Worm (Caenorhabditis elegans) whole organism, young adult: ENCODE results near the gene T10D4.14.

Source experiments
- ceh-100 ChIP-seq: fragments of 200-800 bp; sonication (Bioruptor generic); IDR thresholded peaks from 2 replicates; pipeline ENCODE4 v1.3.6; 2022; ENCODE audit warnings: missing genetic modification reagents, missing genetic modification characterization, missing compliant biosample characterization
- hrde-1 ChIP-seq: sonication (generic microtip); optimal IDR thresholded peaks from 2 replicates; lab custom pipeline; 2016; ENCODE audit warnings: missing genetic modification characterization, mild to moderate bottlenecking, missing compliant biosample characterization, moderate library complexity, missing genotype, missing genetic modification reagents, borderline replicate concordance
- nhr-179 ChIP-seq: sonication (generic microtip); optimal IDR thresholded peaks from 2 replicates; lab custom pipeline; 2016; ENCODE audit warnings: mild to moderate bottlenecking, missing genetic modification characterization, missing compliant biosample characterization
- snpc-4 ChIP-seq, 5 experiments: fragments of 150-350 bp in 1 of 5; sonication (generic microtip) in 4 of 5; optimal IDR thresholded peaks; 2 replicates each; lab custom pipeline; 2014 to 2018; ENCODE audit warnings: missing genetic modification characterization in 5 of 5, missing biosample characterization in 3 of 5, antibody characterized with exemption in 2 of 5, mild to moderate bottlenecking in 2 of 5, missing compliant biosample characterization in 2 of 5, missing genotype in 2 of 5, moderate library complexity in 2 of 5, missing genetic modification reagents in 1 of 5

DNA sequence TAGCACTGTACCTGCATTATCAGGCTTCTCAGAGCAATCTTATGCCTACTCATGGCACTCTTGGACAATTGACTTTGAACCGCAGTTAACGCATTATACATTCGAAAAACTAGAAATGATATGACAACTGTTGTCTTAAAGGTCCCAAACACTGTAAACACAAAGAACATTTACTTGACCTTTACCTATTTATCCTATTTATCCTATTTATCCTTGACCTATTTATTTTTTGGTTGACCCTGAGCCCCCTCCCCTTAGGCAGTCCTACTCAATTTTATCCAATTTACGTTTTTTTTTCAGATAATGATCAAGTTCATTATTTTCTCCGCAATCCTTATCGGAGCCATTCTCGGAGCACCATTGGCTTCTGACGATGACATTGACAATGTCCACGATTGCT is at the start of gene T10D4.14, which contains the start of gene T10D4.19:
- no peak for TF ChIP-seq nhr-179
- no peak for TF ChIP-seq ceh-100
- TF ChIP-seq snpc-4 (GFP tag; optimal IDR thresholded peaks at IDR 0.05; lab: Kevin White, UChicago), result no peak
- no peak for TF ChIP-seq snpc-4 (tag; optimal IDR thresholded peaks at IDR 0.05; lab: Kevin White, UChicago)
- TF ChIP-seq hrde-1 (tag; lab: Kevin White, UChicago), result no peak
